Fruit fly (Drosophila melanogaster): ENCODE measurements around the gene ND-39.
A peak's percentile ranks its signal among the peaks of the same experiment; 100 is the strongest.

The ND-39 gene

DNA sequence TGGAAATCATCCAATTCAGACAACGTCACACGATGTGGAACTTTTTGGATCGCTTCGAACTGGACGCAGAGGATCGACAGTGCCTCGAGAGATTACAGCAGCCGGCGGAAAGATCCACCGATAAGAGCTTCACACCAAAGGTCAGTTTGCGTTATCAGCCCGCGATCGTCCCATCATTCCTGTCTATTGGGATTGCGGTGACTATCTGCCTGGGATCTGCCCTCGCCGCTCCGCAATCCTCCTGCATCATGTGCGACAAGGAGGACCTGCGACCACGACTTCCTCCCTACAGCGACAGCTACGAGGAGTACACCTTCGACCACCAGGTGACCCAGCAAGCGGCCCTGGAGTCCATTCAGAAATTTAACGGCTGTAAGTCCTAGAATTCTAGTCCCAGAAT is 45.9 kb upstream of the ND-39 start:
- no peak for TF ChIP-seq GATAd (GFP tag; optimal IDR thresholded peaks at IDR 0.05)
- TF ChIP-seq Rel (GFP tag; optimal IDR thresholded peaks at IDR 0.05), result no peak
- peak; percentile 48 for TF ChIP-seq Rel (tag; optimal IDR thresholded peaks at IDR 0.05)

DNA sequence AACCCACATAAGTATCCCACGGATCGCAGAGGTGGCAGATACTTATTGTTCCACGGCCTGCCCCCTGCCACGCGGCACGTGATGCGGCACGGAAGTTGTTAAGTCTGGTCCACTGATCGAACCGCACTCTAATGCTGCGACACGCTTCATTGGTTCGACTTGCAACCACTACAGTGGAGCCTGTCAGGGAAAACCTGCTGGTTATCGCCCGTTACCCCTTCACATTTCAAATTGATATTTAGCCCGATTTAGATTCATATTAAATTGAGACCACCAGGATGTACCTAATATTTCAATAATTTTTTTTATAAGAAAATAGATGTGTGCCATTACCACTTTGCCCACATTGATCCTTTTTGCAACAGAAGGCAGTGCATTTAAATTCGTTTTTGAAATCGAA is 44.5 kb upstream of the ND-39 start:
- TF ChIP-seq ey (GFP tag; optimal IDR thresholded peaks at IDR 0.05) (peak; percentile 25), jim (GFP tag; optimal IDR thresholded peaks at IDR 0.05) (no peak), GATAd (GFP tag; optimal IDR thresholded peaks at IDR 0.05) (no peak)

dm6 chr3L:20447957-20448356 is 43.9 kb upstream of the ND-39 start:
- TF ChIP-seq N (GFP tag; optimal IDR thresholded peaks at IDR 0.05) (no peak), sage (GFP tag; optimal IDR thresholded peaks at IDR 0.05) (no peak), CG32264 (GFP tag; optimal IDR thresholded peaks at IDR 0.05) (no peak), OdsH (GFP tag; optimal IDR thresholded peaks at IDR 0.05) (peak; percentile 51), ey (GFP tag; optimal IDR thresholded peaks at IDR 0.05) (no peak), Abd-B (GFP tag; optimal IDR thresholded peaks at IDR 0.05) (no peak), dmrt93B (GFP tag; optimal IDR thresholded peaks at IDR 0.05) (peak; percentile 54), lola (GFP tag; optimal IDR thresholded peaks at IDR 0.05) (no peak), Myc (optimal IDR thresholded peaks at IDR 0.05) (no peak), sv (GFP tag; optimal IDR thresholded peaks at IDR 0.05) (no peak), Vsx2 (GFP tag; optimal IDR thresholded peaks at IDR 0.05; ENCODE audit: partially characterized antibody) (no peak), Mio (GFP tag; optimal IDR thresholded peaks at IDR 0.05) (no peak), Hr83 (GFP tag; optimal IDR thresholded peaks at IDR 0.05; ENCODE audit: poor library complexity, severe bottlenecking) (peak; percentile 76), usp (GFP tag; optimal IDR thresholded peaks at IDR 0.05) (no peak), h (GFP tag; optimal IDR thresholded peaks at IDR 0.05) (peak; percentile 67), brk (GFP tag; optimal IDR thresholded peaks at IDR 0.05) (peak; percentile 43), rgr (GFP tag; optimal IDR thresholded peaks at IDR 0.05) (peak; percentile 76), dl (GFP tag; optimal IDR thresholded peaks at IDR 0.05; ENCODE audit: insufficient read depth in 1 of 2, partially characterized antibody in 2 of 2) (no peak), CrebA (GFP tag; optimal IDR thresholded peaks at IDR 0.05; ENCODE audit: borderline replicate concordance) (no peak), fru (GFP tag; optimal IDR thresholded peaks at IDR 0.05) (peak; percentile 4), Sp1 (GFP tag; optimal IDR thresholded peaks at IDR 0.05) (peak; percentile 79), br (GFP tag; optimal IDR thresholded peaks at IDR 0.05) (peak; percentile 24), Jra (GFP tag; optimal IDR thresholded peaks at IDR 0.05) (no peak), jim (GFP tag; optimal IDR thresholded peaks at IDR 0.05) (no peak), psq (GFP tag; optimal IDR thresholded peaks at IDR 0.05) (peak; percentile 32), pan (optimal IDR thresholded peaks at IDR 0.05) (no peak), woc (GFP tag; optimal IDR thresholded peaks at IDR 0.05) (no peak), HLH106 (tag; optimal IDR thresholded peaks at IDR 0.05) (peak; percentile 67), tai (GFP tag; optimal IDR thresholded peaks at IDR 0.05) (no peak), Hr78 (GFP tag; optimal IDR thresholded peaks at IDR 0.05) (no peak), Dfd (GFP tag; optimal IDR thresholded peaks at IDR 0.05) (no peak), foxo (GFP tag; optimal IDR thresholded peaks at IDR 0.05) (peak in 1 of 2 experiments; percentile 58), GATAd (GFP tag; optimal IDR thresholded peaks at IDR 0.05) (no peak), Hnf4 (GFP tag; optimal IDR thresholded peaks at IDR 0.05) (peak; percentile 57), Rel (GFP tag; optimal IDR thresholded peaks at IDR 0.05) (peak; percentile 16), Rel (tag; optimal IDR thresholded peaks at IDR 0.05) (peak; percentile 99), dsf (GFP tag; optimal IDR thresholded peaks at IDR 0.05; ENCODE audit: borderline replicate concordance) (no peak), Dif (GFP tag; optimal IDR thresholded peaks at IDR 0.05; ENCODE audit: partially characterized antibody) (no peak), CG9705 (GFP tag; optimal IDR thresholded peaks at IDR 0.05) (peak; percentile 78)
